Worm (Caenorhabditis elegans): ENCODE data around the gene Y39A1A.22.

The Y39A1A.22 gene

DNA sequence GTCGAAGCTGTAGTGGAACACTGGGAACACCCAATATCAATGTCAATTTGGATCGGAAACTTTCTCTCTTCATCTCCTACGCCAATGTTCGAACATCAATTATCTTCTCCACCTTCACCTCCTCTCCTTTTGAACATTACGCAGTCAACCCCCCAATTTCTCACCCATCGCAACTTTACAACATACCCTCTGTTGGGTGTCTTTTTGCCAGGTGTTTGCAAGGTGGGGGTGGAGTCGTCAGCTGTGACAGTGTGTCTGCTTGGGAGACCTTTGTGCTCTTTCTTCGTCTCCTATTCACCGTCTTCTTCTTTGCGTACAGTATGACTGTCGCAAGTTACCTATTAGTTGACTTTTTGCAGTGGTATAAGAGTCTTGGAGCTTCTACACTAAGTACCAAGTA, 40.2 kb downstream of the Y39A1A.22 start:
- no peak for TF ChIP-seq ets-4 (GFP tag; optimal IDR thresholded peaks at IDR 0.05)
- TF ChIP-seq F52B5.7 (tag; optimal IDR thresholded peaks at IDR 0.05), result no peak
- no peak for TF ChIP-seq mxl-1 (tag; optimal IDR thresholded peaks at IDR 0.05)
- TF ChIP-seq egrh-3 (GFP tag; IDR thresholded peaks at IDR 0.05), result no peak
- no peak for TF ChIP-seq egl-44 (GFP tag; IDR thresholded peaks at IDR 0.05)
- no peak for TF ChIP-seq F22D6.2 (tag; optimal IDR thresholded peaks at IDR 0.05)

- TF ChIP-seq egl-18 (GFP tag; IDR thresholded peaks at IDR 0.05) (no peak), nfya-1 (tag; optimal IDR thresholded peaks at IDR 0.05; ENCODE audit: borderline replicate concordance, insufficient read depth) (no peak), madf-6 (GFP tag; IDR thresholded peaks at IDR 0.05) (no peak), hmg-1.2 (GFP tag; IDR thresholded peaks at IDR 0.05) (no peak), tlf-1 (GFP tag; optimal IDR thresholded peaks at IDR 0.05) (no peak), nfya-2 (GFP tag; IDR thresholded peaks at IDR 0.05) (no peak), hrde-1 (tag; optimal IDR thresholded peaks at IDR 0.05; ENCODE audit: borderline replicate concordance) (no peak), ztf-28 (GFP tag; IDR thresholded peaks at IDR 0.05) (no peak), die-1 (tag; optimal IDR thresholded peaks at IDR 0.05) (no peak), lir-1 (GFP tag; conservative IDR thresholded peaks at IDR 0.05) (no peak), dpl-1 (GFP tag; optimal IDR thresholded peaks at IDR 0.05) (no peak), repo-1 (tag; optimal IDR thresholded peaks at IDR 0.05) (no peak), C06A6.2 (GFP tag; conservative IDR thresholded peaks at IDR 0.05) (no peak), tbx-9 (tag; optimal IDR thresholded peaks at IDR 0.05; ENCODE audit: borderline replicate concordance) (no peak)
Observed at ce11 chrIII:10661292-10661691, 45.5 kb downstream of the Y39A1A.22 start.

ce11 chrIII:10658394-10658793, 48.4 kb downstream of the Y39A1A.22 start:
- TF ChIP-seq lin-26 (GFP tag; IDR thresholded peaks at IDR 0.05) (no peak), F55B11.4 (tag; optimal IDR thresholded peaks at IDR 0.05; ENCODE audit: borderline replicate concordance, insufficient read depth) (no peak), lin-40 (tag; optimal IDR thresholded peaks at IDR 0.05) (no peak), Y79H2A.3 (GFP tag; conservative IDR thresholded peaks at IDR 0.05) (no peak), him-1 (tag; optimal IDR thresholded peaks at IDR 0.05) (no peak), ZK185.1 (tag; optimal IDR thresholded peaks at IDR 0.05; ENCODE audit: poor library complexity, severe bottlenecking) (no peak), pha-4 (tag; optimal IDR thresholded peaks at IDR 0.05) (no peak), ceh-27 (GFP tag; optimal IDR thresholded peaks at IDR 0.05) (no peak), F52B5.7 (tag; optimal IDR thresholded peaks at IDR 0.05) (no peak), C17E4.6 (GFP tag; IDR thresholded peaks at IDR 0.05) (no peak)

- TF ChIP-seq ztf-25 (GFP tag; IDR thresholded peaks at IDR 0.05) (no peak), lin-35 (GFP tag; optimal IDR thresholded peaks at IDR 0.05) (no peak), unc-62 (GFP tag; optimal IDR thresholded peaks at IDR 0.05) (no peak), attf-3 (GFP tag; conservative IDR thresholded peaks at IDR 0.05) (no peak), lsy-27 (tag; optimal IDR thresholded peaks at IDR 0.05; ENCODE audit: borderline replicate concordance, insufficient read depth) (no peak), Y53F4B.3 (GFP tag; IDR thresholded peaks at IDR 0.05) (no peak), hsf-1 (GFP tag; IDR thresholded peaks at IDR 0.05) (no peak), xnd-1 (tag; optimal IDR thresholded peaks at IDR 0.05) (no peak), zim-3 (tag; optimal IDR thresholded peaks at IDR 0.05) (no peak), atf-7 (tag; optimal IDR thresholded peaks at IDR 0.05) (no peak), ztf-26 (tag; optimal IDR thresholded peaks at IDR 0.05) (no peak), Y79H2A.3 (GFP tag; conservative IDR thresholded peaks at IDR 0.05) (no peak), ztf-28 (GFP tag; IDR thresholded peaks at IDR 0.05) (no peak), ccch-3 (GFP tag; optimal IDR thresholded peaks at IDR 0.05) (no peak), snpc-3.4 (tag; optimal IDR thresholded peaks at IDR 0.05) (no peak), T26A5.8 (tag; optimal IDR thresholded peaks at IDR 0.05) (no peak), him-1 (tag; optimal IDR thresholded peaks at IDR 0.05) (no peak), F55B11.4 (tag; optimal IDR thresholded peaks at IDR 0.05; ENCODE audit: borderline replicate concordance, insufficient read depth) (no peak), F52B5.7 (tag; optimal IDR thresholded peaks at IDR 0.05) (no peak)
Observed at ce11 chrIII:10657661-10658060, 49.2 kb downstream of the Y39A1A.22 start.
